Worm (Caenorhabditis elegans): ENCODE data around the gene sqv-4.

DNA sequence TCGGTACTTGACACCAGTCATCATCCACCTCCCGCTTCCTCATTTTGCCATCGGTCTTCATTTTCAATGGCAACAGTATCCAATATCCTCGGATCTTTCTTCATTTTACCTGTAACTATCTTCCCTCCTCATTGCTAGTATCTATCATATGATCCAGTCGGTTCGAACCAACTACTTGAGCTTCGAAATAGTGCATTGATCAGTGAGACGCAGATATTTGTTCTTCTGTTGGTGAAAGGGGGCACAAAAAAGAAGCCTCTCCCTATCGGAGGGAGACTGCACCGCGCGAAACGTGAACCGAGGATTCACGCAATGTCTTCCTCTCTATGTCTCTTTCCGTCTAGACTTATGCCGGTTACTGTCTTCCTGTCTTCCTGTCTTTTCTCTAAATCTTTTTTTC, 30.0 kb upstream of the sqv-4 start:
- TF ChIP-seq zag-1 (tag; optimal IDR thresholded peaks at IDR 0.05) (no peak), nhr-25 (tag; optimal IDR thresholded peaks at IDR 0.05) (no peak), ztf-11 (tag; optimal IDR thresholded peaks at IDR 0.05) (no peak), mdl-1 (tag; optimal IDR thresholded peaks at IDR 0.05) (no peak)

Data from whole organism, L3 larva.